Fruit fly (Drosophila melanogaster): Measurements from ENCODE around the gene CG4022.

dm6 chr3L:9398028-9398427 is 12.6 kb downstream of the CG4022 start:
- TF ChIP-seq CG3163 (GFP tag; optimal IDR thresholded peaks at IDR 0.05) (no peak), ro (GFP tag; IDR thresholded peaks at IDR 0.05) (no peak)

All from whole organism, embryonic.